Worm (Caenorhabditis elegans) whole organism, L4 larva: Measurements from ENCODE around the gene W08G11.5.

ENCODE experiments used
- D1046.2 ChIP-seq: fragments of 200-800 bp; sonication (Bioruptor generic); IDR thresholded peaks from 2 replicates; pipeline ENCODE4 v1.3.6; 2022; ENCODE audit warnings: missing genetic modification characterization, missing compliant biosample characterization
- F10B5.3 ChIP-seq: sonication (generic microtip); optimal IDR thresholded peaks from 2 replicates; lab custom pipeline; 2016; ENCODE audit warnings: mild to moderate bottlenecking, missing genetic modification characterization, missing compliant biosample characterization
- F26F4.8 ChIP-seq: fragments of 200-800 bp; sonication (Bioruptor generic); conservative IDR thresholded peaks from 2 replicates; pipeline ENCODE4 v1.3.6; 2022; ENCODE audit warnings: missing genetic modification characterization, missing compliant biosample characterization
- F37D6.2 ChIP-seq: sonication (generic microtip); optimal IDR thresholded peaks from 2 replicates; lab custom pipeline; 2016; ENCODE audit warnings: mild to moderate bottlenecking, missing genetic modification characterization, missing compliant biosample characterization
- F44E2.7 ChIP-seq: fragments of 200-800 bp; sonication (Bioruptor generic); IDR thresholded peaks from 2 replicates; pipeline ENCODE4 v2.1.2; 2022; ENCODE audit warnings: missing genetic modification characterization, missing compliant biosample characterization
- F49E8.2 ChIP-seq: sonication (generic microtip); optimal IDR thresholded peaks from 2 replicates; lab custom pipeline; 2016; ENCODE audit warnings: missing compliant biosample characterization, mild to moderate bottlenecking, missing genetic modification characterization, borderline replicate concordance
- T20F7.1 ChIP-seq: fragments of 200-800 bp; sonication (Bioruptor generic); optimal IDR thresholded peaks from 2 replicates; lab custom pipeline; 2018; ENCODE audit warnings: mild to moderate bottlenecking, missing genetic modification characterization, missing compliant biosample characterization
- T26A8.4 ChIP-seq: fragments of 200-800 bp; sonication (Bioruptor generic); IDR thresholded peaks from 2 replicates; pipeline ENCODE4 v1.3.6; 2022; ENCODE audit warnings: missing genetic modification characterization, missing compliant biosample characterization
- Y105C5A.15 ChIP-seq: fragments of 200-800 bp; sonication (Bioruptor generic); IDR thresholded peaks from 2 replicates; pipeline ENCODE4 v1.3.6; 2022; ENCODE audit warnings: missing genetic modification characterization, missing compliant biosample characterization
- Y48G9A.11 ChIP-seq: fragments of 200-800 bp; sonication (Bioruptor generic); IDR thresholded peaks from 2 replicates; pipeline ENCODE4 v1.3.6; 2022; ENCODE audit warnings: missing genetic modification reagents, missing genetic modification characterization, missing compliant biosample characterization
- ZK546.5 ChIP-seq, 2 experiments: sonication (generic microtip); optimal IDR thresholded peaks; 2 replicates each; lab custom pipeline; 2017; ENCODE audit warnings: missing biosample characterization in 2 of 2, missing genetic modification characterization in 2 of 2
- ama-1 ChIP-seq: fragments of 150-350 bp; optimal IDR thresholded peaks from 2 replicates; lab custom pipeline; 2014; ENCODE audit warnings: inconsistent platforms, mixed read lengths
- attf-4 ChIP-seq: sonication (generic microtip); optimal IDR thresholded peaks from 3 replicates; lab custom pipeline; 2017; ENCODE audit warnings: missing biosample characterization, missing genetic modification characterization
- ceh-32 ChIP-seq: sonication (generic microtip); optimal IDR thresholded peaks from 2 replicates; lab custom pipeline; 2016; ENCODE audit warnings: mild to moderate bottlenecking, missing genetic modification characterization, missing compliant biosample characterization; ENCODE audit not compliant: poor library complexity
- ceh-44 ChIP-seq: fragments of 200-800 bp; sonication (Bioruptor generic); IDR thresholded peaks from 2 replicates; pipeline ENCODE4 v1.3.6; 2022; ENCODE audit warnings: missing genetic modification reagents, missing genetic modification characterization, missing compliant biosample characterization
- ceh-62 ChIP-seq: sonication (generic microtip); optimal IDR thresholded peaks from 2 replicates; lab custom pipeline; 2017; ENCODE audit warnings: missing biosample characterization, missing genetic modification characterization
- ces-1 ChIP-seq: fragments of 150-350 bp; sonication (generic microtip); optimal IDR thresholded peaks from 4 replicates; lab custom pipeline; 2014; ENCODE audit warnings: missing biosample characterization, missing genetic modification reagents, missing genetic modification characterization
- daf-12 ChIP-seq: fragments of 150-350 bp; optimal IDR thresholded peaks from 2 replicates; lab custom pipeline; 2014; ENCODE audit warnings: missing biosample characterization, missing genetic modification reagents, missing genetic modification characterization
- daf-19 ChIP-seq: fragments of 200-800 bp; sonication (Bioruptor generic); conservative IDR thresholded peaks from 2 replicates; pipeline ENCODE4 v1.3.6; 2022; ENCODE audit warnings: missing genetic modification characterization, missing compliant biosample characterization
- daf-8 ChIP-seq: fragments of 200-800 bp; sonication (Bioruptor generic); IDR thresholded peaks from 2 replicates; pipeline ENCODE4 v1.3.6; 2022; ENCODE audit warnings: missing genetic modification characterization, missing compliant biosample characterization
- dmd-6 ChIP-seq: fragments of 200-800 bp; sonication (Bioruptor generic); IDR thresholded peaks from 2 replicates; pipeline ENCODE4 v1.3.6; 2022; ENCODE audit warnings: missing genetic modification reagents, missing genetic modification characterization, missing compliant biosample characterization
- duxl-1 ChIP-seq: sonication (generic microtip); optimal IDR thresholded peaks from 2 replicates; lab custom pipeline; 2016; ENCODE audit warnings: mild to moderate bottlenecking, missing genetic modification characterization, moderate library complexity, missing compliant biosample characterization; ENCODE audit not compliant: poor library complexity
- egl-27 ChIP-seq: sonication (generic microtip); optimal IDR thresholded peaks from 3 replicates; lab custom pipeline; 2017; ENCODE audit warnings: missing biosample characterization, missing genetic modification reagents, missing genetic modification characterization
- fkh-10 ChIP-seq: fragments of 150-350 bp; optimal IDR thresholded peaks from 2 replicates; lab custom pipeline; 2014; ENCODE audit warnings: missing biosample characterization, missing genetic modification reagents, missing genetic modification characterization
- gei-8 ChIP-seq: fragments of 200-800 bp; sonication (Bioruptor generic); optimal IDR thresholded peaks from 2 replicates; lab custom pipeline; 2018; ENCODE audit warnings: mild to moderate bottlenecking, missing genetic modification characterization, missing compliant biosample characterization
- hlh-11 ChIP-seq: fragments of 200-800 bp; sonication (Bioruptor generic); optimal IDR thresholded peaks from 2 replicates; lab custom pipeline; 2018; ENCODE audit warnings: mild to moderate bottlenecking, missing genetic modification characterization, missing compliant biosample characterization
- hmg-1.1 ChIP-seq: fragments of 200-800 bp; sonication (Bioruptor generic); IDR thresholded peaks from 2 replicates; pipeline ENCODE4 v1.3.6; 2022; ENCODE audit warnings: missing genetic modification reagents, missing genetic modification characterization, missing compliant biosample characterization
- jun-1 ChIP-seq: fragments of 150-350 bp; optimal IDR thresholded peaks from 2 replicates; lab custom pipeline; 2014; ENCODE audit warnings: missing biosample characterization, missing genetic modification reagents, missing genetic modification characterization
- lin-29 ChIP-seq: fragments of 200-800 bp; sonication (Bioruptor generic); IDR thresholded peaks from 2 replicates; pipeline ENCODE4 v1.3.6; 2022; ENCODE audit warnings: missing genetic modification reagents, missing genetic modification characterization, missing compliant biosample characterization
- lin-38 ChIP-seq: fragments of 200-800 bp; sonication (Bioruptor generic); IDR thresholded peaks from 2 replicates; pipeline ENCODE4 v1.3.6; 2022; ENCODE audit warnings: missing genetic modification reagents, missing genetic modification characterization, missing compliant biosample characterization
- lir-3 ChIP-seq: sonication (generic microtip); optimal IDR thresholded peaks from 2 replicates; lab custom pipeline; 2016; ENCODE audit warnings: mild to moderate bottlenecking, missing genetic modification characterization, missing compliant biosample characterization
- lsy-2 ChIP-seq, 2 experiments: fragments of 150-350 bp in 1 of 2; sonication (generic microtip) in 1 of 2; optimal IDR thresholded peaks; 2 replicates each; lab custom pipeline; 2014 to 2017; ENCODE audit warnings: missing biosample characterization in 2 of 2, missing genetic modification characterization in 2 of 2
- madf-5 ChIP-seq, 2 experiments: fragments of 200-800 bp; sonication (Bioruptor generic); IDR thresholded peaks; 2 replicates each; pipeline ENCODE4 v1.3.6; 2022; ENCODE audit warnings: missing compliant biosample characterization in 2 of 2, missing genetic modification characterization in 2 of 2
- madf-9 ChIP-seq: fragments of 200-800 bp; sonication (Bioruptor generic); conservative IDR thresholded peaks from 2 replicates; pipeline ENCODE4 v1.3.6; 2022; ENCODE audit warnings: missing genetic modification reagents, missing genetic modification characterization, missing compliant biosample characterization
- mdt-29 ChIP-seq: fragments of 200-800 bp; sonication (Bioruptor generic); IDR thresholded peaks from 2 replicates; pipeline ENCODE4 v1.3.6; 2022; ENCODE audit warnings: missing genetic modification reagents, missing genetic modification characterization, missing compliant biosample characterization
- mxl-2 ChIP-seq: fragments of 200-800 bp; sonication (Bioruptor generic); conservative IDR thresholded peaks from 2 replicates; pipeline ENCODE4 v1.3.6; 2022; ENCODE audit warnings: missing genetic modification reagents, missing genetic modification characterization, missing compliant biosample characterization
- mxl-3 ChIP-seq: fragments of 200-800 bp; sonication (Bioruptor generic); optimal IDR thresholded peaks from 2 replicates; lab custom pipeline; 2018; ENCODE audit warnings: mild to moderate bottlenecking, missing genetic modification characterization, missing compliant biosample characterization
- nhr-10 ChIP-seq: fragments of 150-350 bp; optimal IDR thresholded peaks from 2 replicates; lab custom pipeline; 2014; ENCODE audit warnings: missing biosample characterization, missing genetic modification characterization
- nhr-102 ChIP-seq: sonication (generic microtip); optimal IDR thresholded peaks from 2 replicates; lab custom pipeline; 2016; ENCODE audit warnings: mild to moderate bottlenecking, missing genetic modification characterization, moderate library complexity, missing compliant biosample characterization
- nhr-111 ChIP-seq: fragments of 200-800 bp; sonication (Bioruptor generic); optimal IDR thresholded peaks from 2 replicates; lab custom pipeline; 2018; ENCODE audit warnings: mild to moderate bottlenecking, missing genetic modification characterization, missing compliant biosample characterization
- nhr-28 ChIP-seq: fragments of 150-350 bp; optimal IDR thresholded peaks from 2 replicates; lab custom pipeline; 2014; ENCODE audit warnings: missing biosample characterization, missing genetic modification characterization
- nhr-48 ChIP-seq: sonication (generic microtip); optimal IDR thresholded peaks from 2 replicates; lab custom pipeline; 2016; ENCODE audit warnings: mild to moderate bottlenecking, missing genetic modification characterization, missing compliant biosample characterization
- nhr-6 ChIP-seq: fragments of 150-350 bp; optimal IDR thresholded peaks from 2 replicates; lab custom pipeline; 2014; ENCODE audit warnings: missing biosample characterization, missing genetic modification characterization
- nhr-76 ChIP-seq: fragments of 150-350 bp; optimal IDR thresholded peaks from 2 replicates; lab custom pipeline; 2014; ENCODE audit warnings: missing biosample characterization, missing genetic modification characterization
- pqm-1 ChIP-seq: sonication (generic microtip); optimal IDR thresholded peaks from 2 replicates; lab custom pipeline; 2017; ENCODE audit warnings: missing biosample characterization, missing genetic modification characterization
- rbr-2 ChIP-seq: sonication (generic microtip); optimal IDR thresholded peaks from 2 replicates; lab custom pipeline; 2016; ENCODE audit warnings: missing genotype, missing genetic modification characterization, missing compliant biosample characterization
- saeg-2 ChIP-seq: fragments of 200-800 bp; sonication (Bioruptor generic); IDR thresholded peaks from 2 replicates; pipeline ENCODE4 v1.3.6; 2022; ENCODE audit warnings: missing genetic modification reagents, missing genetic modification characterization, missing compliant biosample characterization
- sdz-12 ChIP-seq: fragments of 200-800 bp; sonication (Bioruptor generic); optimal IDR thresholded peaks from 2 replicates; lab custom pipeline; 2018; ENCODE audit warnings: mild to moderate bottlenecking, missing genetic modification characterization, missing compliant biosample characterization
- snpc-1.2 ChIP-seq: fragments of 200-800 bp; sonication (Bioruptor generic); IDR thresholded peaks from 2 replicates; pipeline ENCODE4 v1.3.6; 2022; ENCODE audit warnings: missing genetic modification reagents, missing genetic modification characterization, missing compliant biosample characterization
- spr-1 ChIP-seq: sonication (generic microtip); optimal IDR thresholded peaks from 2 replicates; lab custom pipeline; 2016; ENCODE audit warnings: mild to moderate bottlenecking, missing genetic modification characterization, missing compliant biosample characterization
- tag-97 ChIP-seq: fragments of 200-800 bp; sonication (Bioruptor generic); IDR thresholded peaks from 2 replicates; pipeline ENCODE4 v1.3.6; 2022; ENCODE audit warnings: missing genetic modification characterization, missing compliant biosample characterization
- unc-39 ChIP-seq: sonication (generic microtip); optimal IDR thresholded peaks from 2 replicates; lab custom pipeline; 2017; ENCODE audit warnings: missing biosample characterization, missing genetic modification characterization

The W08G11.5 gene

DNA sequence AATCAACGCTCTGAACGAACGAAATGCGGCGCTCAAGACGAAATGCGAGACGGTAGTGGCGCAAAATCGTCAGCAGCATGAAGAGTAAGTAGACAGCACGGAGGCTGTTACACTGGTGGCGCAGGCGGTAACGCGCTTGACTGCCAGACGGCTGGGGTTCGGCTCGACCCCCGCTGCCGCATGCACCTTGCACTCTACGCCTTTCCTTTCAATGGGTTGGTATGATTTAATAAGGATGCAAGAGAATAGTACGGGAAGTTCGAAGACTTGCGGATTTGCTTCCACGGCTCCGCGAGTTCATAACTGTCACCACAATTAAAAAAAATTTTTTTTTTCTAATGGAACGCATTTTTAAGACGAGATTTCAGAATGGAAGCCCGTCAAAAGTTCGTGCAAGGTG, 23.7 kb upstream of the W08G11.5 start (continued):
- TF ChIP-seq Y48G9A.11 (GFP tag; lab: Robert Waterston, UW) (peak; percentile 80), F49E8.2 (tag; lab: Kevin White, UChicago) (peak; percentile 84), nhr-28 (tag; lab: Kevin White, UChicago) (peak; percentile 33), pqm-1 (tag; lab: Kevin White, UChicago) (peak; percentile 42), sdz-12 (peak; percentile 69), daf-12 (tag; lab: Kevin White, UChicago) (no peak), ceh-32 (tag; lab: Kevin White, UChicago) (peak; percentile 9), egl-27 (no peak), T20F7.1 (GFP tag; lab: Kevin White, UChicago) (no peak), F26F4.8 (GFP tag; lab: Robert Waterston, UW) (peak; percentile 82; the same call in 1 of the 2 replicates), ama-1 (lab: Kevin White, UChicago) (no peak), lin-38 (GFP tag; lab: Robert Waterston, UW) (peak; percentile 84), F37D6.2 (peak; percentile 39), fkh-10 (GFP tag; lab: Kevin White, UChicago) (no peak), F10B5.3 (tag; lab: Kevin White, UChicago) (peak; percentile 70), lir-3 (tag; lab: Kevin White, UChicago) (peak; percentile 80), nhr-6 (tag; lab: Kevin White, UChicago) (peak; percentile 43), hlh-11 (tag; lab: Kevin White, UChicago) (peak; percentile 68), jun-1 (tag; lab: Kevin White, UChicago) (peak; percentile 65), hmg-1.1 (GFP tag; lab: Robert Waterston, UW) (peak; percentile 91), Y105C5A.15 (GFP tag; lab: Robert Waterston, UW) (peak; percentile 83), ZK546.5 (tag; optimal IDR thresholded peaks at IDR 0.05; lab: Kevin White, UChicago) (no peak), ceh-62 (tag; lab: Kevin White, UChicago) (no peak), snpc-1.2 (peak; percentile 82), F44E2.7 (GFP tag; lab: Robert Waterston, UW) (0 out of 2 replicates have a peak, but pooled peaks have one; percentile 65), lin-29 (GFP tag; lab: Robert Waterston, UW) (peak; percentile 74; the same call in 1 of the 2 replicates), mxl-3 (no peak), ceh-44 (GFP tag; lab: Robert Waterston, UW) (peak; percentile 63; the same call in 1 of the 2 replicates), duxl-1 (tag; lab: Kevin White, UChicago) (peak; percentile 74), nhr-102 (tag; lab: Kevin White, UChicago) (peak; percentile 87), rbr-2 (tag; lab: Kevin White, UChicago) (peak; percentile 76), tag-97 (no peak), unc-39 (tag; lab: Kevin White, UChicago) (no peak), mdt-29 (GFP tag; lab: Robert Waterston, UW) (peak; percentile 76), lsy-2 (tag; optimal IDR thresholded peaks at IDR 0.05; lab: Kevin White, UChicago) (peak in 1 of 2 experiments; percentile 68), nhr-48 (tag; lab: Kevin White, UChicago) (peak; percentile 74), nhr-76 (no peak), mxl-2 (GFP tag; lab: Robert Waterston, UW) (peak; percentile 72; the same call in 1 of the 2 replicates), daf-19 (GFP tag; lab: Robert Waterston, UW) (no peak), madf-9 (GFP tag; lab: Robert Waterston, UW) (peak; percentile 75), D1046.2 (GFP tag; lab: Robert Waterston, UW) (peak; percentile 91), spr-1 (tag; lab: Kevin White, UChicago) (peak; percentile 85), dmd-6 (GFP tag; lab: Robert Waterston, UW) (peak; percentile 78), gei-8 (GFP tag; lab: Kevin White, UChicago) (peak; percentile 66), ces-1 (GFP tag; lab: Kevin White, UChicago) (peak; percentile 6), T26A8.4 (GFP tag; lab: Robert Waterston, UW) (peak; percentile 87), nhr-10 (tag; lab: Kevin White, UChicago) (no peak), saeg-2 (no peak), daf-8 (no peak), nhr-111 (GFP tag; lab: Kevin White, UChicago) (peak; percentile 76), attf-4 (no peak), madf-5 (GFP tag; IDR thresholded peaks at IDR 0.05; lab: Robert Waterston, UW) (peak; percentile 65 to 79; a peak in 2 of 4 replicates)
